Worm (Caenorhabditis elegans): Measurements from ENCODE around the gene nhr-283.

ce11 chrV:15773941-15774340 lies 2.6 kb downstream of the nhr-283 start:
- TF ChIP-seq ztf-23 (GFP tag; IDR thresholded peaks at IDR 0.05) (no peak), tab-1 (GFP tag; IDR thresholded peaks at IDR 0.05) (no peak), med-1 (GFP tag; optimal IDR thresholded peaks at IDR 0.05; ENCODE audit: insufficient read depth) (no peak), klf-2 (GFP tag; conservative IDR thresholded peaks at IDR 0.05) (no peak), ref-1 (GFP tag; conservative IDR thresholded peaks at IDR 0.05) (no peak), flt-1 (GFP tag; IDR thresholded peaks at IDR 0.05) (no peak), cog-1 (tag; optimal IDR thresholded peaks at IDR 0.05) (no peak), T22C8.4 (GFP tag; IDR thresholded peaks at IDR 0.05) (no peak)

Data from whole organism, midembryonic.